Worm (Caenorhabditis elegans): Measurements from ENCODE around the gene srt-39.

- TF ChIP-seq hlh-30 (tag; optimal IDR thresholded peaks at IDR 0.05; ENCODE audit: insufficient read depth) (no peak), nhr-232 (tag; optimal IDR thresholded peaks at IDR 0.05) (no peak), nfya-1 (tag; optimal IDR thresholded peaks at IDR 0.05) (no peak)
Measured at ce11 chrV:12523356-12523755, 38.7 kb downstream of the srt-39 start.
